Worm (Caenorhabditis elegans) whole organism, L1 larva: ENCODE measurements around the gene T20D3.14.
A peak's percentile ranks its signal among the peaks of the same experiment; 100 is the strongest.

Experiments used
- C04F5.9 ChIP-seq: sonication (generic microtip); optimal IDR thresholded peaks from 2 replicates; lab custom pipeline; 2016; ENCODE audit warnings: missing genetic modification characterization, missing compliant biosample characterization
- C16A3.4 ChIP-seq: fragments of 150-350 bp; optimal IDR thresholded peaks from 2 replicates; lab custom pipeline; 2014; ENCODE audit warnings: missing biosample characterization, missing genetic modification characterization
- C34B4.2 ChIP-seq: sonication (generic microtip); optimal IDR thresholded peaks from 2 replicates; lab custom pipeline; 2017; ENCODE audit warnings: mild to moderate bottlenecking, missing genetic modification characterization, missing compliant biosample characterization
- Y116A8C.19 ChIP-seq: sonication (generic microtip); optimal IDR thresholded peaks from 2 replicates; lab custom pipeline; 2016; ENCODE audit warnings: missing compliant biosample characterization, missing genetic modification characterization, borderline replicate concordance
- aly-2 ChIP-seq: fragments of 150-350 bp; optimal IDR thresholded peaks from 2 replicates; lab custom pipeline; 2014; ENCODE audit warnings: missing biosample characterization, missing genetic modification characterization
- ama-1 ChIP-seq: fragments of 150-350 bp; optimal IDR thresholded peaks from 2 replicates; lab custom pipeline; 2014
- ceh-63 ChIP-seq: fragments of 200-800 bp; sonication (Bioruptor generic); optimal IDR thresholded peaks from 2 replicates; lab custom pipeline; 2018; ENCODE audit warnings: mild to moderate bottlenecking, missing genetic modification characterization, missing compliant biosample characterization
- ceh-8 ChIP-seq: fragments of 200-800 bp; sonication (Bioruptor generic); optimal IDR thresholded peaks from 2 replicates; lab custom pipeline; 2018; ENCODE audit warnings: mild to moderate bottlenecking, missing genetic modification characterization, moderate library complexity, missing compliant biosample characterization
- ceh-82 ChIP-seq, 3 experiments: fragments of 150-350 bp in 1 of 3; sonication (generic microtip) in 2 of 3; optimal IDR thresholded peaks; 2 replicates each; lab custom pipeline; 2014 to 2017; ENCODE audit warnings: missing biosample characterization in 3 of 3, missing genetic modification characterization in 3 of 3
- ceh-88 ChIP-seq: fragments of 200-800 bp; sonication (Bioruptor generic); IDR thresholded peaks from 2 replicates; pipeline ENCODE4 v1.3.6; 2022; ENCODE audit warnings: missing genetic modification characterization, missing compliant biosample characterization
- ceh-90 ChIP-seq: sonication (generic microtip); optimal IDR thresholded peaks from 2 replicates; lab custom pipeline; 2016; ENCODE audit warnings: missing genetic modification characterization, missing compliant biosample characterization
- dsc-1 ChIP-seq: sonication (generic microtip); optimal IDR thresholded peaks from 2 replicates; lab custom pipeline; 2016; ENCODE audit warnings: mild to moderate bottlenecking, missing genetic modification characterization, missing compliant biosample characterization
- efl-1 ChIP-seq, 4 experiments: fragments of 150-350 bp; optimal IDR thresholded peaks in 3 of 4; peaks in 1 of 4; 1 replicate in 1 of 4; 2 replicates in 3 of 4; lab custom pipeline; 2014; ENCODE audit warnings: missing biosample characterization in 2 of 4, missing genetic modification characterization in 2 of 4, missing genetic modification reagents in 2 of 4
- egl-13 ChIP-seq: sonication (generic microtip); optimal IDR thresholded peaks from 2 replicates; lab custom pipeline; 2016; ENCODE audit warnings: missing genotype, missing genetic modification reagents, missing genetic modification characterization, missing compliant biosample characterization
- ets-5 ChIP-seq: fragments of 200-800 bp; sonication (Bioruptor generic); IDR thresholded peaks from 2 replicates; pipeline ENCODE4 v1.3.6; 2022; ENCODE audit warnings: missing genetic modification characterization, missing compliant biosample characterization
- fkh-10 ChIP-seq: sonication (generic microtip); optimal IDR thresholded peaks from 2 replicates; lab custom pipeline; 2017; ENCODE audit warnings: missing biosample characterization, missing genetic modification reagents, missing genetic modification characterization
- fkh-8 ChIP-seq: sonication (generic microtip); optimal IDR thresholded peaks from 2 replicates; lab custom pipeline; 2016; ENCODE audit warnings: mild to moderate bottlenecking, missing genetic modification characterization, missing compliant biosample characterization
- fos-1 ChIP-seq: fragments of 150-350 bp; optimal IDR thresholded peaks from 2 replicates; lab custom pipeline; 2014; ENCODE audit warnings: missing biosample characterization, missing genetic modification characterization
- grh-1 ChIP-seq: fragments of 200-800 bp; sonication (Bioruptor generic); IDR thresholded peaks from 2 replicates; pipeline ENCODE4 v1.3.6; 2022; ENCODE audit warnings: missing genetic modification reagents, missing genetic modification characterization, missing compliant biosample characterization
- jun-1 ChIP-seq: fragments of 150-350 bp; optimal IDR thresholded peaks from 2 replicates; lab custom pipeline; 2014; ENCODE audit warnings: missing biosample characterization, missing genetic modification reagents, missing genetic modification characterization
- lin-13 ChIP-seq: fragments of 150-350 bp; optimal IDR thresholded peaks from 2 replicates; lab custom pipeline; 2014; ENCODE audit warnings: missing biosample characterization, missing genetic modification reagents, missing genetic modification characterization
- lin-14 ChIP-seq: fragments of 200-800 bp; sonication (Bioruptor generic); optimal IDR thresholded peaks from 2 replicates; lab custom pipeline; 2018; ENCODE audit warnings: mild to moderate bottlenecking, missing genetic modification characterization, moderate library complexity, missing compliant biosample characterization
- lin-15B ChIP-seq: fragments of 150-350 bp; sonication (generic microtip); optimal IDR thresholded peaks from 3 replicates; lab custom pipeline; 2014; ENCODE audit warnings: missing biosample characterization, missing genetic modification characterization
- lin-39 ChIP-seq: fragments of 150-350 bp; optimal IDR thresholded peaks from 2 replicates; lab custom pipeline; 2014; ENCODE audit warnings: missing biosample characterization, missing genetic modification reagents, missing genetic modification characterization
- lir-3 ChIP-seq: sonication (generic microtip); optimal IDR thresholded peaks from 2 replicates; lab custom pipeline; 2016; ENCODE audit warnings: mild to moderate bottlenecking, missing genetic modification characterization, moderate library complexity, missing compliant biosample characterization; ENCODE audit not compliant: poor library complexity
- mdl-1 ChIP-seq, 2 experiments: fragments of 150-350 bp; optimal IDR thresholded peaks; 2 replicates each; lab custom pipeline; 2014 to 2017; ENCODE audit warnings: missing biosample characterization in 2 of 2, missing genetic modification characterization in 2 of 2, inconsistent platforms in 1 of 2
- mep-1 ChIP-seq: fragments of 150-350 bp; optimal IDR thresholded peaks from 2 replicates; lab custom pipeline; 2014; ENCODE audit warnings: missing biosample characterization, missing genetic modification characterization
- nhr-20 ChIP-seq: sonication (generic microtip); optimal IDR thresholded peaks from 2 replicates; lab custom pipeline; 2016; ENCODE audit warnings: mild to moderate bottlenecking, missing genetic modification characterization, missing compliant biosample characterization
- nhr-237 ChIP-seq: fragments of 150-350 bp; optimal IDR thresholded peaks from 2 replicates; lab custom pipeline; 2014; ENCODE audit warnings: missing biosample characterization, missing genetic modification characterization
- nhr-28 ChIP-seq: fragments of 150-350 bp; optimal IDR thresholded peaks from 2 replicates; lab custom pipeline; 2014; ENCODE audit warnings: missing biosample characterization, missing genetic modification characterization
- nhr-76 ChIP-seq: sonication (generic microtip); optimal IDR thresholded peaks from 2 replicates; lab custom pipeline; 2017; ENCODE audit warnings: missing biosample characterization, missing genetic modification characterization
- nhr-84 ChIP-seq: sonication (generic microtip); optimal IDR thresholded peaks from 2 replicates; lab custom pipeline; 2017; ENCODE audit warnings: missing biosample characterization, missing genetic modification characterization
- skn-1 ChIP-seq: fragments of 150-350 bp; optimal IDR thresholded peaks from 2 replicates; lab custom pipeline; 2014; ENCODE audit warnings: missing biosample characterization, missing genetic modification characterization
- snu-23 ChIP-seq: sonication (generic microtip); optimal IDR thresholded peaks from 2 replicates; lab custom pipeline; 2016; ENCODE audit warnings: missing genetic modification characterization, missing compliant biosample characterization
- sptf-1 ChIP-seq: fragments of 150-350 bp; optimal IDR thresholded peaks from 2 replicates; lab custom pipeline; 2014; ENCODE audit warnings: missing biosample characterization, missing genetic modification characterization
- swsn-7 ChIP-seq: sonication (generic microtip); optimal IDR thresholded peaks from 2 replicates; lab custom pipeline; 2016; ENCODE audit warnings: missing genetic modification characterization, missing compliant biosample characterization
- unc-98 ChIP-seq: fragments of 200-800 bp; sonication (Bioruptor generic); IDR thresholded peaks from 2 replicates; pipeline ENCODE4 v1.3.6; 2022; ENCODE audit warnings: missing genetic modification characterization, missing compliant biosample characterization
- vab-15 ChIP-seq: sonication (generic microtip); optimal IDR thresholded peaks from 2 replicates; lab custom pipeline; 2017; ENCODE audit warnings: missing genotype, mild to moderate bottlenecking, missing genetic modification characterization, missing compliant biosample characterization
- xbp-1 ChIP-seq: sonication (generic microtip); optimal IDR thresholded peaks from 2 replicates; lab custom pipeline; 2016; ENCODE audit warnings: missing genetic modification characterization, missing compliant biosample characterization
- zip-4 ChIP-seq: fragments of 200-800 bp; sonication (Bioruptor generic); optimal IDR thresholded peaks from 2 replicates; lab custom pipeline; 2018; ENCODE audit warnings: mild to moderate bottlenecking, missing genetic modification characterization, moderate library complexity, missing compliant biosample characterization

T20D3.14 gene

DNA sequence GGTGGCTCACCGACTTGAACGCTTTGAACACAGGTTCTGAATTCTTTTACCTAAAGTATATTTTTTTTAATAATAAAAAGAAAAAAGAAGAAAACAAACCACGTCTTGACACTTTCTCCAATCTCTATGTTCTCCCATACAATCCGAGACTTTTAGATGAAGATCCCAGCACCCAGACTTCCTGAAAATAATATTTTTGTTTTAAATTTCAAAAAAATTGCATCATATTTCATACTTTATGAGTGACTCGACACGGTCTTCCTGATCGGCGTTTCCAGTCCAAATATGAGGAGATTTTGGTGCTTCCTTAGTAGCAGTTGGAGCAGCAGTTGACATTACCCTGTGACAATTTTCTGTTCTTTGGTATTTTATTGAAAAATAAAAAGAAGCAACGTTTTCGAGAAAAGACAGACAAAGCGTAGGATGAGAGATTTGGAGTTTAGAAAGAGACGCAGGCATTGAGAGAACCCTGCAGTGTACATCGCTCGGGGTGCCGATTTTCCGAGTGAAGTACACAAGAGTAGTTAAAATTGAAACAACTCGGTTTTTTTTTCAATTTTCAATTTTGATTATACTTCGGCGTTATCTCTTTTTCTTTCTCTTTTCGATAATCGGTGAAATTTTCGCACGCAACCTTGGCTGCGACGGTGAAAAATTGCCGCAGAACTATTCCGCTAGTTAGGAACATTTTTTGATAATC lies at the start of gene T20D3.14, which contains the start of gene coa-4 (continued):
- no peak for TF ChIP-seq skn-1 (tag; lab: Kevin White, UChicago)
- peak; percentile 39 for TF ChIP-seq swsn-7 (tag; lab: Kevin White, UChicago)
- TF ChIP-seq lir-3, result no peak
- no peak for TF ChIP-seq ets-5
- peak; percentile 75 for TF ChIP-seq lin-14 (GFP tag; lab: Kevin White, UChicago)
- TF ChIP-seq nhr-28 (tag; lab: Kevin White, UChicago), result no peak
- TF ChIP-seq fos-1, result no peak
- TF ChIP-seq efl-1 (optimal IDR thresholded peaks at IDR 0.05; lab: Kevin White, UChicago), result peak; percentile 50 to 57
- TF ChIP-seq efl-1 (GFP tag; optimal IDR thresholded peaks at IDR 0.05 in 1 of 2; lab: Kevin White, UChicago), result peak; percentile 43 to 83
- no peak for TF ChIP-seq dsc-1
- peak; percentile 48 for TF ChIP-seq xbp-1 (tag; lab: Kevin White, UChicago)
- TF ChIP-seq lin-13 (GFP tag; lab: Kevin White, UChicago), result no peak
- TF ChIP-seq fkh-10 (GFP tag; lab: Kevin White, UChicago), result no peak
- peak; percentile 41 for TF ChIP-seq mep-1 (tag; lab: Kevin White, UChicago)
- TF ChIP-seq ceh-63 (GFP tag; lab: Kevin White, UChicago), result no peak
- peak; percentile 75 for TF ChIP-seq snu-23 (GFP tag; lab: Kevin White, UChicago)
- no peak for TF ChIP-seq lin-39 (tag; lab: Kevin White, UChicago)
- no peak for TF ChIP-seq ceh-8 (GFP tag; lab: Kevin White, UChicago)
- no peak for TF ChIP-seq unc-98 (GFP tag; lab: Robert Waterston, UW)
- TF ChIP-seq jun-1 (tag; lab: Kevin White, UChicago), result no peak
- no peak for TF ChIP-seq nhr-237 (tag; lab: Kevin White, UChicago)
- TF ChIP-seq ceh-82 (tag; optimal IDR thresholded peaks at IDR 0.05; lab: Kevin White, UChicago), result peak in 2 of 3 experiments; percentile 6 to 26
- TF ChIP-seq mdl-1 (tag; optimal IDR thresholded peaks at IDR 0.05; lab: Kevin White, UChicago), result peak in 1 of 2 experiments; percentile 54
- no peak for TF ChIP-seq fkh-8 (tag; lab: Kevin White, UChicago)
- no peak for TF ChIP-seq sptf-1
- TF ChIP-seq nhr-76 (tag; lab: Kevin White, UChicago), result no peak
- no peak for TF ChIP-seq ceh-90 (tag; lab: Kevin White, UChicago)
- no peak for TF ChIP-seq ama-1 (lab: Kevin White, UChicago)
- TF ChIP-seq zip-4 (GFP tag; lab: Kevin White, UChicago), result no peak
- no peak for TF ChIP-seq Y116A8C.19
- TF ChIP-seq C34B4.2 (tag; lab: Kevin White, UChicago), result no peak
- TF ChIP-seq egl-13, result no peak
- TF ChIP-seq C16A3.4, result peak; percentile 38

DNA sequence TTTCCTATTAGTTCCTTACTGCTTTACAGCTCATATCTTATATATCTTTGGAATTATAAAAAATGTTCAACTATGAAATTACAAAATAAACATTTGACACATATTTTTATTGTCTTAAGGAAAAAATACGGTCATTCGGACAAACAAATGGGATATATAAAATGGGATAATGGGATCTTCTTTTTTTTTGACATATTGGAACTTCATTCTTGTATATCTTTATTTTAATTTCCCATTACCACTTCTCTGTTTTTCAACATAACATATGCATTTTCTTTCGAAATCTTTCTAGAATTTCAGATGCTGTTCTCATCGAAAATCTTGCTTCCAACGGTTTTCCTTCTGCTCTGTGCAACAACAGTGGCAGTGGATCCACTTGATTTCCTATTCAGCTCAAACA lies 49.1 kb upstream of the T20D3.14 start, which contains the start of gene C10C5.7:
Gene C10C5.7 (plus strand): TSS at position 301 of the 400 bp plus-strand sequence.
- TF ChIP-seq ceh-82 (tag; optimal IDR thresholded peaks at IDR 0.05; lab: Kevin White, UChicago) (no peak), ceh-88 (GFP tag; lab: Robert Waterston, UW) (no peak), C34B4.2 (tag; lab: Kevin White, UChicago) (no peak), fos-1 (no peak), lin-15B (tag; lab: Kevin White, UChicago) (no peak), lin-14 (GFP tag; lab: Kevin White, UChicago) (no peak), aly-2 (tag; lab: Kevin White, UChicago) (no peak), grh-1 (GFP tag; lab: Robert Waterston, UW) (no peak), vab-15 (tag; lab: Kevin White, UChicago) (no peak), swsn-7 (tag; lab: Kevin White, UChicago) (no peak), nhr-20 (no peak), nhr-84 (tag; lab: Kevin White, UChicago) (no peak), ceh-8 (GFP tag; lab: Kevin White, UChicago) (no peak), nhr-28 (tag; lab: Kevin White, UChicago) (no peak), Y116A8C.19 (no peak), C04F5.9 (no peak), jun-1 (tag; lab: Kevin White, UChicago) (no peak), ets-5 (no peak)
